Worm (Caenorhabditis elegans) whole organism, L1 larva: Measurements from ENCODE around the gene C06E2.9.

Source experiments
- ama-1 ChIP-seq: fragments of 150-350 bp; optimal IDR thresholded peaks from 2 replicates; lab custom pipeline; 2014
- hlh-4 ChIP-seq: sonication (generic microtip); optimal IDR thresholded peaks from 2 replicates; lab custom pipeline; 2016; ENCODE audit warnings: mild to moderate bottlenecking, missing genetic modification characterization, missing compliant biosample characterization
- jun-1 ChIP-seq: fragments of 150-350 bp; optimal IDR thresholded peaks from 2 replicates; lab custom pipeline; 2014; ENCODE audit warnings: missing biosample characterization, missing genetic modification reagents, missing genetic modification characterization
- lin-39 ChIP-seq: fragments of 150-350 bp; optimal IDR thresholded peaks from 2 replicates; lab custom pipeline; 2014; ENCODE audit warnings: missing biosample characterization, missing genetic modification reagents, missing genetic modification characterization
- lsy-2 ChIP-seq, 2 experiments: fragments of 150-350 bp; optimal IDR thresholded peaks; 2 replicates each; lab custom pipeline; 2014; ENCODE audit warnings: missing biosample characterization in 2 of 2, missing genetic modification characterization in 2 of 2
- nhr-11 ChIP-seq: fragments of 150-350 bp; optimal IDR thresholded peaks from 2 replicates; lab custom pipeline; 2014; ENCODE audit warnings: missing biosample characterization, missing genetic modification characterization
- nhr-77 ChIP-seq: fragments of 150-350 bp; optimal IDR thresholded peaks from 2 replicates; lab custom pipeline; 2014; ENCODE audit warnings: missing biosample characterization, missing genetic modification characterization
- pqm-1 ChIP-seq: sonication (generic microtip); optimal IDR thresholded peaks from 3 replicates; lab custom pipeline; 2017; ENCODE audit warnings: missing biosample characterization, missing genetic modification characterization
- skn-1 ChIP-seq: fragments of 150-350 bp; optimal IDR thresholded peaks from 2 replicates; lab custom pipeline; 2014; ENCODE audit warnings: missing biosample characterization, missing genetic modification characterization
- snpc-4 ChIP-seq: fragments of 150-350 bp; optimal IDR thresholded peaks from 2 replicates; lab custom pipeline; 2014; ENCODE audit warnings: missing biosample characterization, missing genetic modification characterization
- sptf-1 ChIP-seq: fragments of 150-350 bp; optimal IDR thresholded peaks from 2 replicates; lab custom pipeline; 2014; ENCODE audit warnings: missing biosample characterization, missing genetic modification characterization
- zip-4 ChIP-seq: fragments of 200-800 bp; sonication (Bioruptor generic); optimal IDR thresholded peaks from 2 replicates; lab custom pipeline; 2018; ENCODE audit warnings: mild to moderate bottlenecking, missing genetic modification characterization, moderate library complexity, missing compliant biosample characterization
- ztf-4 ChIP-seq: fragments of 150-350 bp; optimal IDR thresholded peaks from 2 replicates; lab custom pipeline; 2014; ENCODE audit warnings: missing biosample characterization, missing genetic modification characterization

- no peak for TF ChIP-seq lin-39 (tag; lab: Kevin White, UChicago)
- no peak for TF ChIP-seq skn-1
- TF ChIP-seq pqm-1: no peak
- no peak for TF ChIP-seq jun-1 (tag; lab: Kevin White, UChicago)
- no peak for TF ChIP-seq nhr-11 (tag; lab: Kevin White, UChicago)
- no peak for TF ChIP-seq sptf-1 (tag; lab: Kevin White, UChicago)
- no peak for TF ChIP-seq snpc-4 (tag; lab: Kevin White, UChicago)
- TF ChIP-seq ztf-4 (tag; lab: Kevin White, UChicago): no peak
- TF ChIP-seq lsy-2 (tag; optimal IDR thresholded peaks at IDR 0.05; lab: Kevin White, UChicago): no peak
- TF ChIP-seq nhr-77: no peak
- TF ChIP-seq ama-1 (lab: Kevin White, UChicago): no peak
- TF ChIP-seq zip-4 (GFP tag; lab: Kevin White, UChicago): no peak
- TF ChIP-seq hlh-4: no peak
Measured at ce11 chrX:8854409-8854808, 6.6 kb upstream of the C06E2.9 start.
